Worm (Caenorhabditis elegans) whole organism, L4 larva: Measurements from ENCODE around the gene ins-13.

ENCODE experiments used
- F37D6.2 ChIP-seq: sonication (generic microtip); optimal IDR thresholded peaks from 2 replicates; lab custom pipeline; 2016; ENCODE audit warnings: mild to moderate bottlenecking, missing genetic modification characterization, missing compliant biosample characterization
- F44E2.7 ChIP-seq: fragments of 200-800 bp; sonication (Bioruptor generic); IDR thresholded peaks from 2 replicates; pipeline ENCODE4 v2.1.2; 2022; ENCODE audit warnings: missing genetic modification characterization, missing compliant biosample characterization
- Y5F2A.4 ChIP-seq: fragments of 200-800 bp; sonication (Bioruptor generic); optimal IDR thresholded peaks from 2 replicates; lab custom pipeline; 2018; ENCODE audit warnings: mild to moderate bottlenecking, missing genetic modification characterization, missing compliant biosample characterization
- attf-4 ChIP-seq: sonication (generic microtip); optimal IDR thresholded peaks from 3 replicates; lab custom pipeline; 2017; ENCODE audit warnings: missing biosample characterization, missing genetic modification characterization
- ceh-28 ChIP-seq: fragments of 150-350 bp; optimal IDR thresholded peaks from 2 replicates; lab custom pipeline; 2014; ENCODE audit warnings: missing biosample characterization, missing genetic modification reagents, missing genetic modification characterization
- ceh-62 ChIP-seq: sonication (generic microtip); optimal IDR thresholded peaks from 2 replicates; lab custom pipeline; 2017; ENCODE audit warnings: missing biosample characterization, missing genetic modification characterization
- ceh-82 ChIP-seq: sonication (generic microtip); optimal IDR thresholded peaks from 2 replicates; lab custom pipeline; 2017; ENCODE audit warnings: missing biosample characterization, missing genetic modification characterization
- ces-1 ChIP-seq: fragments of 150-350 bp; sonication (generic microtip); optimal IDR thresholded peaks from 4 replicates; lab custom pipeline; 2014; ENCODE audit warnings: missing biosample characterization, missing genetic modification reagents, missing genetic modification characterization
- daf-16 ChIP-seq, 3 experiments: sonication (generic microtip); optimal IDR thresholded peaks; 2 replicates each; lab custom pipeline; 2016 to 2017; ENCODE audit warnings: missing genetic modification characterization in 3 of 3, missing genetic modification reagents in 3 of 3, mild to moderate bottlenecking in 2 of 3, missing compliant biosample characterization in 2 of 3, missing biosample characterization in 1 of 3, moderate library complexity in 1 of 3
- dmd-6 ChIP-seq: fragments of 200-800 bp; sonication (Bioruptor generic); IDR thresholded peaks from 2 replicates; pipeline ENCODE4 v1.3.6; 2022; ENCODE audit warnings: missing genetic modification reagents, missing genetic modification characterization, missing compliant biosample characterization
- dmd-8 ChIP-seq: fragments of 200-800 bp; sonication (Bioruptor generic); IDR thresholded peaks from 2 replicates; pipeline ENCODE4 v1.3.6; 2022; ENCODE audit warnings: missing genetic modification characterization, missing compliant biosample characterization
- dmd-9 ChIP-seq: fragments of 200-800 bp; sonication (Bioruptor generic); IDR thresholded peaks from 2 replicates; pipeline ENCODE4 v1.3.6; 2022; ENCODE audit warnings: missing genetic modification reagents, missing genetic modification characterization, missing compliant biosample characterization
- dpl-1 ChIP-seq: fragments of 150-350 bp; optimal IDR thresholded peaks from 2 replicates; lab custom pipeline; 2014; ENCODE audit warnings: missing biosample characterization, missing genetic modification reagents, missing genetic modification characterization
- dve-1 ChIP-seq: sonication (generic microtip); optimal IDR thresholded peaks from 2 replicates; lab custom pipeline; 2017; ENCODE audit warnings: antibody characterized with exemption, mild to moderate bottlenecking, missing genetic modification characterization, missing compliant biosample characterization; ENCODE audit not compliant: insufficient read depth
- fkh-10 ChIP-seq: fragments of 150-350 bp; optimal IDR thresholded peaks from 2 replicates; lab custom pipeline; 2014; ENCODE audit warnings: missing biosample characterization, missing genetic modification reagents, missing genetic modification characterization
- hif-1 ChIP-seq, 2 experiments: sonication (generic microtip); optimal IDR thresholded peaks; 2 replicates each; lab custom pipeline; 2016 to 2017; ENCODE audit warnings: missing compliant biosample characterization in 2 of 2, missing genetic modification characterization in 2 of 2, missing genetic modification reagents in 2 of 2, missing genotype in 2 of 2, mild to moderate bottlenecking in 1 of 2
- lin-13 ChIP-seq: fragments of 150-350 bp; optimal IDR thresholded peaks from 2 replicates; lab custom pipeline; 2014; ENCODE audit warnings: missing biosample characterization, missing genetic modification reagents, missing genetic modification characterization
- lin-15B ChIP-seq: fragments of 150-350 bp; sonication (generic microtip); optimal IDR thresholded peaks from 3 replicates; lab custom pipeline; 2014; ENCODE audit warnings: missing biosample characterization, missing genetic modification characterization
- lin-29 ChIP-seq: fragments of 200-800 bp; sonication (Bioruptor generic); IDR thresholded peaks from 2 replicates; pipeline ENCODE4 v1.3.6; 2022; ENCODE audit warnings: missing genetic modification reagents, missing genetic modification characterization, missing compliant biosample characterization
- lin-38 ChIP-seq: fragments of 200-800 bp; sonication (Bioruptor generic); IDR thresholded peaks from 2 replicates; pipeline ENCODE4 v1.3.6; 2022; ENCODE audit warnings: missing genetic modification reagents, missing genetic modification characterization, missing compliant biosample characterization
- madf-5 ChIP-seq, 2 experiments: fragments of 200-800 bp; sonication (Bioruptor generic); IDR thresholded peaks; 2 replicates each; pipeline ENCODE4 v1.3.6; 2022; ENCODE audit warnings: missing compliant biosample characterization in 2 of 2, missing genetic modification characterization in 2 of 2
- madf-9 ChIP-seq: fragments of 200-800 bp; sonication (Bioruptor generic); conservative IDR thresholded peaks from 2 replicates; pipeline ENCODE4 v1.3.6; 2022; ENCODE audit warnings: missing genetic modification reagents, missing genetic modification characterization, missing compliant biosample characterization
- mdl-1 ChIP-seq, 2 experiments: fragments of 150-350 bp in 1 of 2; sonication (generic microtip) in 1 of 2; optimal IDR thresholded peaks; 2 replicates each; lab custom pipeline; 2014 to 2017; ENCODE audit warnings: missing biosample characterization in 2 of 2, missing genetic modification characterization in 2 of 2
- mdt-29 ChIP-seq: fragments of 200-800 bp; sonication (Bioruptor generic); IDR thresholded peaks from 2 replicates; pipeline ENCODE4 v1.3.6; 2022; ENCODE audit warnings: missing genetic modification reagents, missing genetic modification characterization, missing compliant biosample characterization
- mes-2 ChIP-seq: sonication (generic microtip); optimal IDR thresholded peaks from 2 replicates; lab custom pipeline; 2016; ENCODE audit warnings: missing genotype, mild to moderate bottlenecking, missing genetic modification characterization, missing compliant biosample characterization; ENCODE audit not compliant: poor library complexity, severe bottlenecking
- nhr-102 ChIP-seq: sonication (generic microtip); optimal IDR thresholded peaks from 2 replicates; lab custom pipeline; 2016; ENCODE audit warnings: mild to moderate bottlenecking, missing genetic modification characterization, moderate library complexity, missing compliant biosample characterization
- nhr-11 ChIP-seq: fragments of 150-350 bp; optimal IDR thresholded peaks from 2 replicates; lab custom pipeline; 2014; ENCODE audit warnings: missing biosample characterization, missing genetic modification characterization
- nhr-237 ChIP-seq: sonication (generic microtip); optimal IDR thresholded peaks from 2 replicates; lab custom pipeline; 2017; ENCODE audit warnings: missing biosample characterization, missing genetic modification characterization
- nhr-28 ChIP-seq: fragments of 150-350 bp; optimal IDR thresholded peaks from 2 replicates; lab custom pipeline; 2014; ENCODE audit warnings: missing biosample characterization, missing genetic modification characterization
- nhr-41 ChIP-seq: fragments of 200-800 bp; sonication (Bioruptor generic); IDR thresholded peaks from 2 replicates; pipeline ENCODE4 v1.3.6; 2022; ENCODE audit warnings: missing genetic modification reagents, missing genetic modification characterization, missing compliant biosample characterization
- nhr-42 ChIP-seq: fragments of 200-800 bp; sonication (Bioruptor generic); IDR thresholded peaks from 2 replicates; pipeline ENCODE4 v1.3.6; 2022; ENCODE audit warnings: missing genetic modification characterization, missing compliant biosample characterization
- nhr-48 ChIP-seq: sonication (generic microtip); optimal IDR thresholded peaks from 2 replicates; lab custom pipeline; 2016; ENCODE audit warnings: mild to moderate bottlenecking, missing genetic modification characterization, missing compliant biosample characterization
- nhr-77 ChIP-seq: fragments of 150-350 bp; optimal IDR thresholded peaks from 2 replicates; lab custom pipeline; 2014; ENCODE audit warnings: missing biosample characterization, missing genetic modification characterization
- pha-4 ChIP-seq, 2 experiments: fragments of 150-350 bp in 1 of 2; fragments of 200-800 bp in 1 of 2; sonication (Bioruptor generic) in 1 of 2; IDR thresholded peaks in 1 of 2; optimal IDR thresholded peaks in 1 of 2; 2 replicates each; pipeline versions ENCODE4 v1.3.6 to Lab custom; 2014 to 2022; ENCODE audit warnings: missing genetic modification characterization in 2 of 2, missing genetic modification reagents in 2 of 2, missing biosample characterization in 1 of 2, missing compliant biosample characterization in 1 of 2
- rbr-2 ChIP-seq: sonication (generic microtip); optimal IDR thresholded peaks from 2 replicates; lab custom pipeline; 2016; ENCODE audit warnings: missing genotype, missing genetic modification characterization, missing compliant biosample characterization
- saeg-2 ChIP-seq: fragments of 200-800 bp; sonication (Bioruptor generic); IDR thresholded peaks from 2 replicates; pipeline ENCODE4 v1.3.6; 2022; ENCODE audit warnings: missing genetic modification reagents, missing genetic modification characterization, missing compliant biosample characterization
- skn-1 ChIP-seq: fragments of 150-350 bp; optimal IDR thresholded peaks from 2 replicates; lab custom pipeline; 2014; ENCODE audit warnings: missing biosample characterization, missing genetic modification characterization
- snpc-4 ChIP-seq: fragments of 150-350 bp; optimal IDR thresholded peaks from 2 replicates; lab custom pipeline; 2014; ENCODE audit warnings: missing biosample characterization, missing genetic modification characterization
- spr-1 ChIP-seq: sonication (generic microtip); optimal IDR thresholded peaks from 2 replicates; lab custom pipeline; 2016; ENCODE audit warnings: mild to moderate bottlenecking, missing genetic modification characterization, missing compliant biosample characterization
- tra-1 ChIP-seq: fragments of 200-800 bp; sonication (Bioruptor generic); IDR thresholded peaks from 2 replicates; pipeline ENCODE4 v1.3.6; 2022; ENCODE audit warnings: missing genetic modification reagents, missing genetic modification characterization, missing compliant biosample characterization
- unc-62 ChIP-seq, 3 experiments: fragments of 150-350 bp in 1 of 3; sonication (generic microtip); optimal IDR thresholded peaks in 2 of 3; peaks in 1 of 3; 1 replicate in 1 of 3; 2 replicates in 2 of 3; lab custom pipeline; 2014 to 2017; ENCODE audit warnings: missing biosample characterization in 3 of 3, missing genetic modification characterization in 3 of 3, missing genetic modification reagents in 3 of 3, missing genotype in 1 of 3
- zfp-3 ChIP-seq: fragments of 200-800 bp; sonication (Bioruptor generic); conservative IDR thresholded peaks from 2 replicates; pipeline ENCODE4 v1.3.6; 2022; ENCODE audit warnings: missing genetic modification reagents, missing genetic modification characterization, missing compliant biosample characterization
- zip-11 ChIP-seq: fragments of 200-800 bp; sonication (Bioruptor generic); IDR thresholded peaks from 2 replicates; pipeline ENCODE4 v1.3.6; 2022; ENCODE audit warnings: missing genetic modification characterization, missing compliant biosample characterization
- ztf-7 ChIP-seq: fragments of 150-350 bp; optimal IDR thresholded peaks from 2 replicates; lab custom pipeline; 2014; ENCODE audit warnings: missing biosample characterization, missing genetic modification characterization

ins-13 gene

ce11 chrII:5551517-5551916, 6.9 kb upstream of the ins-13 start, which contains the start of gene C17C3.5:
Gene C17C3.5, plus strand, starts transcription at chrII:5551817.
- TF ChIP-seq dpl-1 (GFP tag; lab: Kevin White, UChicago) = no peak
- no peak for TF ChIP-seq fkh-10
- TF ChIP-seq F37D6.2 (tag; lab: Kevin White, UChicago) = no peak
- TF ChIP-seq snpc-4 (tag; lab: Kevin White, UChicago) = no peak
- no peak for TF ChIP-seq attf-4 (tag; lab: Kevin White, UChicago)
- no peak for TF ChIP-seq unc-62 (GFP tag; optimal IDR thresholded peaks at IDR 0.05 in 1 of 2; lab: Kevin White, UChicago)
- no peak for TF ChIP-seq unc-62 (tag; optimal IDR thresholded peaks at IDR 0.05; lab: Kevin White, UChicago)
- no peak for TF ChIP-seq madf-5 (GFP tag; IDR thresholded peaks at IDR 0.05; lab: Robert Waterston, UW)
- no peak for TF ChIP-seq dmd-9 (GFP tag; lab: Robert Waterston, UW)
- no peak for TF ChIP-seq ceh-28 (tag; lab: Kevin White, UChicago)
- no peak for TF ChIP-seq nhr-77
- TF ChIP-seq nhr-28 = no peak
- no peak for TF ChIP-seq lin-38 (GFP tag; lab: Robert Waterston, UW)
- no peak for TF ChIP-seq dmd-6 (GFP tag; lab: Robert Waterston, UW)
- TF ChIP-seq spr-1 (tag; lab: Kevin White, UChicago) = no peak
- no peak for TF ChIP-seq nhr-48 (tag; lab: Kevin White, UChicago)

- TF ChIP-seq pha-4 (GFP tag; IDR thresholded peaks at IDR 0.05; lab: Robert Waterston, UW) (no peak), pha-4 (tag; optimal IDR thresholded peaks at IDR 0.05; lab: Kevin White, UChicago) (no peak), nhr-237 (tag; lab: Kevin White, UChicago) (no peak), nhr-41 (GFP tag; lab: Robert Waterston, UW) (no peak)
Measured at ce11 chrII:5549746-5550145, 5.1 kb upstream of the ins-13 start, which contains the start of gene C17C3.6. Gene C17C3.6, plus strand, starts transcription at chrII:5550046.

DNA sequence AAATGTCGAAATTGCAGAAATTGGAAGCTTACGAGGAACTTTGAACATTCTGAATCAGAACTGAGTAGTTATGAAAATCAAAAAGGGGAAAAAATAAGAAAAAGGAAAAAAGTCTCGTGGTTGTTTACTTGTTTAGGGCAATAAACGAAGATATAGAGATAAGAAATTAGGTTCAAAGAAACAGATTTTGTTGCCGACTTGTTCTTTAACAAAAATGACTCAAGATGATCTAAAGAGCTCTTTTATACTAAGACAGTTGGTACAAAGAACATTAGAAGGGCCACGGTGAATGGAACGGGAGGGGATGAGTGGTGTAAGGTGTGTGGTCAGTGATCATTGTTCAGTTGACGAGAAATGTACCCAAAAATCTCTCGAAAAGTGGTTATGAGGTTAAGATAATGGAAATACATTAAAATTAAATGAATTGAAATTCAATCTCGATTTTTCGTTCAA, 2.8 kb upstream of the ins-13 start, which contains the start of gene acdh-2:
TSS of gene acdh-2 (minus strand) at position 51 of the 453 bp plus-strand sequence.
- TF ChIP-seq daf-16 (GFP tag; optimal IDR thresholded peaks at IDR 0.05; lab: Kevin White, UChicago) (no peak), daf-16 (tag; optimal IDR thresholded peaks at IDR 0.05; lab: Kevin White, UChicago) (peak; percentile 2), F44E2.7 (GFP tag; lab: Robert Waterston, UW) (no peak), zfp-3 (GFP tag; lab: Robert Waterston, UW) (no peak), dve-1 (peak; percentile 7), hif-1 (tag; optimal IDR thresholded peaks at IDR 0.05; lab: Kevin White, UChicago) (no peak), mdt-29 (GFP tag; lab: Robert Waterston, UW) (no peak), Y5F2A.4 (GFP tag; lab: Kevin White, UChicago) (no peak)

- TF ChIP-seq ceh-62 (tag; lab: Kevin White, UChicago) (no peak), dmd-8 (GFP tag; lab: Robert Waterston, UW) (0 out of 2 replicates have a peak, but pooled peaks have one; percentile 4), ztf-7 (tag; lab: Kevin White, UChicago) (no peak), lin-13 (peak; percentile 57), ces-1 (GFP tag; lab: Kevin White, UChicago) (no peak), snpc-4 (tag; lab: Kevin White, UChicago) (peak; percentile 92), lin-15B (no peak), zip-11 (no peak), saeg-2 (GFP tag; lab: Robert Waterston, UW) (peak; percentile 47; the same call in 1 of the 2 replicates), mes-2 (tag; lab: Kevin White, UChicago) (peak; percentile 81), nhr-77 (peak; percentile 15), nhr-102 (tag; lab: Kevin White, UChicago) (peak; percentile 10), nhr-28 (peak; percentile 71), nhr-48 (tag; lab: Kevin White, UChicago) (no peak), madf-9 (GFP tag; lab: Robert Waterston, UW) (peak; percentile 63; the same call in 1 of the 2 replicates), rbr-2 (tag; lab: Kevin White, UChicago) (no peak), tra-1 (GFP tag; lab: Robert Waterston, UW) (no peak), ceh-82 (no peak), lin-29 (GFP tag; lab: Robert Waterston, UW) (no peak), skn-1 (no peak), nhr-11 (tag; lab: Kevin White, UChicago) (peak; percentile 62), mdl-1 (tag; optimal IDR thresholded peaks at IDR 0.05; lab: Kevin White, UChicago) (peak in 1 of 2 experiments; percentile 45), F37D6.2 (tag; lab: Kevin White, UChicago) (no peak), nhr-42 (GFP tag; lab: Robert Waterston, UW) (peak; percentile 86), dmd-6 (GFP tag; lab: Robert Waterston, UW) (peak; percentile 80), zfp-3 (GFP tag; lab: Robert Waterston, UW) (no peak)
Measured at ce11 chrII:5544145-5544515, 534 bp downstream of the ins-13 start.
